Fruit fly (Drosophila melanogaster) whole organism, embryonic: ENCODE data around the gene CG43675.

Source experiments
- Abd-B ChIP-seq: fragments of 200-800 bp; sonication (Bioruptor generic); optimal IDR thresholded peaks from 2 replicates; lab custom pipeline; 2018; ENCODE audit warnings: missing biosample characterization, mild to moderate bottlenecking, missing genetic modification characterization, moderate library complexity
- CG10147 ChIP-seq: fragments of 200-800 bp; sonication (Bioruptor generic); optimal IDR thresholded peaks from 2 replicates; lab custom pipeline; 2019; ENCODE audit warnings: missing biosample characterization, mild to moderate bottlenecking, missing genetic modification characterization, moderate library complexity
- CG11560 ChIP-seq: fragments of 200-800 bp; sonication (Bioruptor generic); IDR thresholded peaks from 3 replicates; pipeline ENCODE4 v1.3.6; 2022; ENCODE audit warnings: missing biosample characterization, missing genetic modification characterization
- CG1233 ChIP-seq: fragments of 200-800 bp; sonication (Bioruptor generic); optimal IDR thresholded peaks from 4 replicates; lab custom pipeline; 2018; ENCODE audit warnings: missing biosample characterization, mild to moderate bottlenecking, missing genetic modification characterization
- CG12744 ChIP-seq: fragments of 200-800 bp; sonication (Bioruptor generic); optimal IDR thresholded peaks from 2 replicates; lab custom pipeline; 2016; ENCODE audit warnings: missing biosample characterization, missing genetic modification characterization
- CG13424 ChIP-seq: fragments of 200-800 bp; sonication (Bioruptor generic); optimal IDR thresholded peaks from 2 replicates; lab custom pipeline; 2019; ENCODE audit warnings: missing biosample characterization, mild to moderate bottlenecking, missing genetic modification characterization, moderate library complexity
- CG13775 ChIP-seq: fragments of 200-800 bp; sonication (Bioruptor generic); optimal IDR thresholded peaks from 3 replicates; lab custom pipeline; 2017; ENCODE audit warnings: missing biosample characterization, mild to moderate bottlenecking, missing genetic modification characterization
- CG15696 ChIP-seq: fragments of 200-800 bp; sonication (Bioruptor generic); optimal IDR thresholded peaks from 2 replicates; lab custom pipeline; 2019; ENCODE audit warnings: missing biosample characterization, mild to moderate bottlenecking, missing genetic modification characterization, moderate library complexity
- CG2202 ChIP-seq: fragments of 200-800 bp; sonication (Bioruptor generic); optimal IDR thresholded peaks from 2 replicates; lab custom pipeline; 2018; ENCODE audit warnings: missing biosample characterization, mild to moderate bottlenecking, missing genetic modification characterization
- CG2875 ChIP-seq: fragments of 200-800 bp; sonication (Bioruptor generic); optimal IDR thresholded peaks from 2 replicates; lab custom pipeline; 2017; ENCODE audit warnings: missing biosample characterization, mild to moderate bottlenecking, missing genetic modification characterization, missing genetic modification reagents
- CG42726 ChIP-seq: fragments of 200-800 bp; sonication (Bioruptor generic); IDR thresholded peaks from 2 replicates; pipeline ENCODE4 v1.3.6; 2022; ENCODE audit warnings: missing biosample characterization, missing genetic modification characterization; ENCODE audit not compliant: partially characterized antibody
- CG4820 ChIP-seq: fragments of 200-800 bp; sonication (Bioruptor generic); optimal IDR thresholded peaks from 3 replicates; lab custom pipeline; 2016; ENCODE audit warnings: missing biosample characterization, missing genetic modification characterization
- CG5180 ChIP-seq: fragments of 200-800 bp; sonication (Bioruptor generic); optimal IDR thresholded peaks from 3 replicates; lab custom pipeline; 2017; ENCODE audit warnings: missing biosample characterization, missing genetic modification characterization, mild to moderate bottlenecking, moderate library complexity, missing genetic modification reagents
- CG6683 ChIP-seq: fragments of 200-800 bp; sonication (Bioruptor generic); optimal IDR thresholded peaks from 2 replicates; lab custom pipeline; 2017; ENCODE audit warnings: missing biosample characterization, mild to moderate bottlenecking, missing genetic modification characterization, missing genetic modification reagents
- CG8924 ChIP-seq: fragments of 200-800 bp; optimal IDR thresholded peaks from 3 replicates; lab custom pipeline; 2019; ENCODE audit warnings: missing biosample characterization, mild to moderate bottlenecking, missing genetic modification characterization, moderate library complexity
- CG9932 ChIP-seq: fragments of 200-800 bp; sonication (Bioruptor generic); IDR thresholded peaks from 2 replicates; pipeline ENCODE4 v1.3.6; 2022; ENCODE audit warnings: missing biosample characterization, missing genetic modification characterization
- Hmr ChIP-seq: fragments of 200-800 bp; sonication (Bioruptor generic); optimal IDR thresholded peaks from 3 replicates; lab custom pipeline; 2017; ENCODE audit warnings: mild to moderate bottlenecking, missing biosample characterization, missing genetic modification reagents, missing genetic modification characterization
- Hr51 ChIP-seq, 2 experiments: fragments of 200-800 bp; sonication (Bioruptor generic); optimal IDR thresholded peaks; 2 replicates in 1 of 2; 3 replicates in 1 of 2; lab custom pipeline; 2016 to 2018; ENCODE audit warnings: missing biosample characterization in 2 of 2, missing genetic modification characterization in 2 of 2, mild to moderate bottlenecking in 1 of 2, moderate library complexity in 1 of 2
- MBD-R2 ChIP-seq: fragments of 200-800 bp; sonication (Bioruptor generic); IDR thresholded peaks from 2 replicates; pipeline ENCODE4 v1.3.6; 2022; ENCODE audit warnings: missing biosample characterization, missing genetic modification characterization
- Myb ChIP-seq: fragments of 200-800 bp; sonication (Bioruptor generic); optimal IDR thresholded peaks from 2 replicates; lab custom pipeline; 2016; ENCODE audit warnings: missing biosample characterization, missing genetic modification characterization
- Opbp ChIP-seq: fragments of 200-800 bp; sonication (Bioruptor generic); IDR thresholded peaks from 3 replicates; pipeline ENCODE4 v1.3.6; 2022; ENCODE audit warnings: missing biosample characterization, missing genetic modification characterization; ENCODE audit not compliant: partially characterized antibody
- Trl ChIP-seq, 3 experiments: fragments of >200 bp in 2 of 3; fragments of 200-800 bp in 1 of 3; sonication (Bioruptor generic) in 1 of 3; optimal IDR thresholded peaks; 2 replicates in 1 of 3; 3 replicates in 2 of 3; lab custom pipeline; 2016 to 2017; ENCODE audit warnings: missing biosample characterization in 1 of 3, missing genetic modification characterization in 1 of 3
- Xbp1 ChIP-seq: fragments of 200-800 bp; sonication (Bioruptor generic); optimal IDR thresholded peaks from 3 replicates; lab custom pipeline; 2016; ENCODE audit warnings: missing biosample characterization, mild to moderate bottlenecking, missing genetic modification characterization
- Xrp1 ChIP-seq: fragments of 200-800 bp; sonication (Bioruptor generic); IDR thresholded peaks from 2 replicates; pipeline ENCODE4 v1.3.6; 2022; ENCODE audit warnings: missing biosample characterization, missing genetic modification characterization
- YL-1 ChIP-seq: fragments of 200-800 bp; sonication (Bioruptor generic); optimal IDR thresholded peaks from 3 replicates; lab custom pipeline; 2017; ENCODE audit warnings: missing biosample characterization, mild to moderate bottlenecking, missing genetic modification characterization
- ase ChIP-seq: fragments of 200-800 bp; sonication (Bioruptor generic); IDR thresholded peaks from 3 replicates; pipeline ENCODE4 v1.3.6; 2022; ENCODE audit warnings: missing biosample characterization, missing genetic modification characterization
- bab2 ChIP-seq: fragments of 200-800 bp; sonication (Bioruptor generic); optimal IDR thresholded peaks from 2 replicates; lab custom pipeline; 2016; ENCODE audit warnings: missing biosample characterization, missing genetic modification characterization
- croc ChIP-seq: fragments of 200-800 bp; sonication (Bioruptor generic); conservative IDR thresholded peaks from 3 replicates; pipeline ENCODE4 v1.3.6; 2022; ENCODE audit warnings: missing biosample characterization, missing genetic modification characterization
- dmrt11E ChIP-seq: fragments of 200-800 bp; sonication (Bioruptor generic); optimal IDR thresholded peaks from 3 replicates; lab custom pipeline; 2018; ENCODE audit warnings: missing biosample characterization, mild to moderate bottlenecking, missing genetic modification characterization, moderate library complexity
- emc ChIP-seq: fragments of 200-800 bp; sonication (Bioruptor generic); optimal IDR thresholded peaks from 2 replicates; lab custom pipeline; 2016; ENCODE audit warnings: missing biosample characterization, missing genetic modification characterization
- esg ChIP-seq: fragments of 200-800 bp; sonication (Bioruptor generic); conservative IDR thresholded peaks from 2 replicates; pipeline ENCODE4 v1.3.6; 2022; ENCODE audit warnings: missing biosample characterization, missing genetic modification characterization
- her ChIP-seq: fragments of 200-800 bp; sonication (Bioruptor generic); optimal IDR thresholded peaks from 2 replicates; lab custom pipeline; 2016; ENCODE audit warnings: missing biosample characterization, missing genetic modification characterization
- inv ChIP-seq: fragments of 200-800 bp; sonication (Bioruptor generic); IDR thresholded peaks from 2 replicates; pipeline ENCODE4 v1.3.6; 2022; ENCODE audit warnings: missing biosample characterization, missing genetic modification characterization; ENCODE audit not compliant: partially characterized antibody
- oc ChIP-seq: fragments of 200-800 bp; sonication (Bioruptor generic); optimal IDR thresholded peaks from 2 replicates; lab custom pipeline; 2018; ENCODE audit warnings: missing biosample characterization, mild to moderate bottlenecking, missing genetic modification characterization, moderate library complexity
- pum ChIP-seq: fragments of 200-800 bp; sonication (Bioruptor generic); optimal IDR thresholded peaks from 2 replicates; lab custom pipeline; 2016; ENCODE audit warnings: missing biosample characterization, missing genetic modification characterization
- ranshi ChIP-seq: fragments of 200-800 bp; sonication (Bioruptor generic); IDR thresholded peaks from 2 replicates; pipeline ENCODE4 v1.3.6; 2022; ENCODE audit warnings: missing biosample characterization, missing genetic modification characterization
- sens ChIP-seq: fragments of 200-800 bp; sonication (Bioruptor generic); peaks from one replicate; lab custom pipeline; 2016; ENCODE audit warnings: missing biosample characterization, missing genetic modification characterization
- seq ChIP-seq: fragments of 200-800 bp; sonication (Bioruptor generic); IDR thresholded peaks from 2 replicates; pipeline ENCODE4 v1.3.6; 2022; ENCODE audit warnings: missing biosample characterization, missing genetic modification characterization
- shn ChIP-seq: fragments of 200-800 bp; sonication (Bioruptor generic); optimal IDR thresholded peaks from 3 replicates; lab custom pipeline; 2016; ENCODE audit warnings: missing biosample characterization, missing genetic modification characterization
- slp2 ChIP-seq: fragments of 200-800 bp; sonication (Bioruptor generic); optimal IDR thresholded peaks from 2 replicates; lab custom pipeline; 2016; ENCODE audit warnings: missing biosample characterization, missing genetic modification characterization
- so ChIP-seq: fragments of 200-800 bp; sonication (Bioruptor generic); IDR thresholded peaks from 3 replicates; pipeline ENCODE4 v1.3.6; 2022; ENCODE audit warnings: missing biosample characterization, missing genetic modification characterization
- trem ChIP-seq: fragments of 200-800 bp; optimal IDR thresholded peaks from 3 replicates; lab custom pipeline; 2019; ENCODE audit warnings: missing biosample characterization, mild to moderate bottlenecking, missing genetic modification characterization, moderate library complexity
- unc-4 ChIP-seq: fragments of 200-800 bp; sonication (Bioruptor generic); IDR thresholded peaks from 2 replicates; pipeline ENCODE4 v1.3.6; 2022; ENCODE audit warnings: missing biosample characterization, missing genetic modification characterization; ENCODE audit not compliant: partially characterized antibody
- usp ChIP-seq: fragments of >200 bp; optimal IDR thresholded peaks from 2 replicates; lab custom pipeline; 2017; ENCODE audit warnings: missing biosample characterization, missing genetic modification characterization
- zf30C ChIP-seq: fragments of 200-800 bp; sonication (Bioruptor generic); optimal IDR thresholded peaks from 3 replicates; lab custom pipeline; 2018; ENCODE audit warnings: missing biosample characterization, mild to moderate bottlenecking, missing genetic modification characterization

CG43675 gene

DNA sequence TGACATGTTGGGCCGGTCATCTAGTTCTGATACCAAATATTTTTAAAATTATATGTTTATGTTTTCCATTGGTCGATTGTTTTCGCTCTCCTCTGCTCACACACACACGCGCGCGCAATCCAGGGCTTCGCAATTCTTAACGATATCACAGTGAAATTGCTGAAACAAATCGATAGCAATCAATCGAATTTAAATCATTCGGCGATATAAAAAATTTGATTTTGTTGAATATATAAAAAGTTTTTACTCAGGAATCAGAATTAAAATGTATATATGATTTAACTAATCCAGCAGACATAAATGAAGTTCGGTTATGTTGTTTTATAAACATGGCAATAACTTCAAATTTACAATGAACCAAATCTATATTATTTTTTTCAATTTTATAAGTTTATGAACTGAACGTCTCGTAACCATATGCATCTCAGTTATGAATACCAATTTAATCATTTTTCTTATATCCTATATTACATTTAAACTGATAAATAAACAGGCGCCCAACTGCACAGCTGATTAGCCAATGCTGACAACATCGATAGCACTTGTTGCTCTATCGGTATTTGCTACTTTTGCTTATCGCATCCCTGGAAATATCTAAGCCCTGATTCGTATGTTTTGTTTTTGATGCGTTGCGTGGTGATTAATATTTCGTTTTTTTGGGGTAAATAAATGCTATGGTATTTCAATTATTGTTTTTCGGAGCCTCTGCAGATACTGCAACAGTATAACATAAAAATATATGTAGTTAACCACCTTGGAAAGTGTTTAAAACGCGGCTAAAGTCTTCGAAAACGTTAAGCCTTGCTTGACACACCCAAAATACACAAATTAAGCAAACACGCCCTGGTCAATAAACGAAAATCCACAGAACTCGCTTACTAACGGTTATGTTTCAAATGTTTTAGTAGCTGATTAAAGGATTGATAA lies 20.4 kb upstream of the CG43675 start, which contains the start of the genes Aduk and pasi2 (continued):
- no peak for TF ChIP-seq Myb (GFP tag; lab: Kevin White, UChicago)
- peak; percentile 83 for TF ChIP-seq Opbp (GFP tag; lab: Robert Waterston, UW)
- TF ChIP-seq Hr51 (GFP tag; optimal IDR thresholded peaks at IDR 0.05; lab: Kevin White, UChicago) = no peak
- no peak for TF ChIP-seq seq (GFP tag; lab: Robert Waterston, UW)
- peak; percentile 77 for TF ChIP-seq unc-4
- no peak for TF ChIP-seq emc (GFP tag; lab: Kevin White, UChicago)
- peak; percentile 79 for TF ChIP-seq sens
- peak; percentile 28 for TF ChIP-seq CG10147
- TF ChIP-seq shn (GFP tag; lab: Kevin White, UChicago) = no peak
- TF ChIP-seq dmrt11E (tag; lab: Kevin White, UChicago) = no peak
- no peak for TF ChIP-seq Xbp1 (GFP tag; lab: Kevin White, UChicago)
- peak; percentile 37; the same call in 1 of the 2 replicates for TF ChIP-seq MBD-R2 (GFP tag; lab: Robert Waterston, UW)
- peak; percentile 84 for TF ChIP-seq YL-1 (GFP tag; lab: Kevin White, UChicago)
- TF ChIP-seq, all 482 proteins: peak for 129

DNA sequence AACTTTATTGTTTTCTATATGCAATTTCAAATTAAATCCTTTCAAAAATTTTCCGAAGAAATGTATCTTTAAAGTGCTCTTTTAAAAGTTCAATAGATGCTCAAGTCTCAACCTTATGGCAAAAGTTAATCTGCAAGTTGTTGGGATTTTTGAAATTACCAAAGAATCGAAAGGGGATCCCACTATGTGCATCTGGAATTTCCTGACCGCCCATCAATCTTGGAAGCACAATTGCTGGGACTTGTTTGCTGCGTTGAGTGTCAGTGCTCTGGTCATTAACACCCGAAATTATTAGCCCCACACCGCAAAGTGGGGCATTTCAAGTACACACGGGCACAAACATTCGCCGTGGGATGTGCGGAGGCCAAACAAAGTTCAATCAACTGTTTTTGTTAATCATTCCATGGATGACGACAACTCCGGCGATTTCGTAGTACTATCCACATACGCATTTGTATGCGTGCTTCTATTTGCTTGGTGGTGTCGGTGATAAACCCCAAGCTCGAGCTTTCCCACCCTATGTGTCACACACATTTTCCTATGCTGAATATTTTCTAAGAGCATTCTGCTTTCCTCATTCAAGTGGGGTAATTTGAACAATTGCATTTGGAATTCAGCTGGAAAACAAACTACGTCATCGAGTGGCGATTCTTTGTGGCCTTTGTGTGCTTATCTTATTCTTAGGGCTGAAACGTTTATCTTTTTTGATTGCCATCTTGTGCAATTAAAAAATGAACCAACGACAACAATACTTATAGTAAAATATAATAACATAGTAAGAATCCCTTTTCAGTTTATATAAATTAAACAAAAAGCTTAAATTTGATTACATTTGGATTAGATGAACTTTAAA lies 17.7 kb upstream of the CG43675 start:
- TF ChIP-seq CG11560 (no peak), ase (no peak), CG13775 (no peak), so (GFP tag; lab: Robert Waterston, UW) (0 out of 3 replicates have a peak, but pooled peaks have one; percentile 43), CG2875 (no peak), oc (tag; lab: Kevin White, UChicago) (no peak), CG5180 (GFP tag; lab: Kevin White, UChicago) (no peak), CG15696 (no peak), croc (GFP tag; lab: Robert Waterston, UW) (no peak), Xrp1 (no peak), trem (tag; lab: Kevin White, UChicago) (no peak), slp2 (GFP tag; lab: Kevin White, UChicago) (no peak), zf30C (GFP tag; lab: Kevin White, UChicago) (no peak), CG2202 (tag; lab: Kevin White, UChicago) (no peak), CG13424 (tag; lab: Kevin White, UChicago) (no peak), pum (GFP tag; lab: Kevin White, UChicago) (no peak), CG42726 (no peak), CG8924 (tag; lab: Kevin White, UChicago) (no peak), bab2 (GFP tag; lab: Kevin White, UChicago) (no peak), her (GFP tag; lab: Kevin White, UChicago) (no peak), esg (GFP tag; lab: Robert Waterston, UW) (no peak), CG12744 (GFP tag; lab: Kevin White, UChicago) (no peak), usp (GFP tag; lab: Kevin White, UChicago) (no peak), Hmr (no peak), inv (no peak), Trl (optimal IDR thresholded peaks at IDR 0.05; lab: Kevin White, UChicago) (no peak), Trl (GFP tag; optimal IDR thresholded peaks at IDR 0.05; lab: Kevin White, UChicago) (no peak), CG9932 (GFP tag; lab: Robert Waterston, UW) (no peak), Abd-B (GFP tag; lab: Kevin White, UChicago) (no peak), CG4820 (GFP tag; lab: Kevin White, UChicago) (no peak), CG1233 (GFP tag; lab: Kevin White, UChicago) (no peak), ranshi (GFP tag; lab: Robert Waterston, UW) (no peak), CG6683 (GFP tag; lab: Kevin White, UChicago) (no peak)
